Worm (Caenorhabditis elegans) whole organism, early embryonic: Measurements from ENCODE around the gene vps-52.

Experiments
- B0310.2 ChIP-seq: sonication (generic microtip); optimal IDR thresholded peaks from 2 replicates; lab custom pipeline; 2016; ENCODE audit warnings: mild to moderate bottlenecking, missing genetic modification characterization, missing compliant biosample characterization
- F13C5.2 ChIP-seq: sonication (generic microtip); optimal IDR thresholded peaks from 2 replicates; lab custom pipeline; 2017; ENCODE audit warnings: mild to moderate bottlenecking, missing genetic modification characterization, inconsistent platforms, missing compliant biosample characterization
- aly-1 ChIP-seq: sonication (generic microtip); optimal IDR thresholded peaks from 2 replicates; lab custom pipeline; 2016; ENCODE audit warnings: missing genetic modification characterization, missing compliant biosample characterization
- ama-1 ChIP-seq: fragments of 150-350 bp; optimal IDR thresholded peaks from 2 replicates; lab custom pipeline; 2014
- ceh-13 ChIP-seq: fragments of 200-800 bp; sonication (Bioruptor generic); optimal IDR thresholded peaks from 2 replicates; lab custom pipeline; 2018; ENCODE audit warnings: mild to moderate bottlenecking, missing genetic modification characterization, missing compliant biosample characterization
- ceh-36 ChIP-seq: sonication (generic microtip); optimal IDR thresholded peaks from 2 replicates; lab custom pipeline; 2016; ENCODE audit warnings: missing genetic modification characterization, inconsistent platforms, missing compliant biosample characterization
- ets-7 ChIP-seq: sonication (generic microtip); optimal IDR thresholded peaks from 2 replicates; lab custom pipeline; 2016; ENCODE audit warnings: missing genotype, missing genetic modification characterization, missing compliant biosample characterization
- flt-1 ChIP-seq: fragments of 200-800 bp; sonication (Bioruptor generic); IDR thresholded peaks from 2 replicates; pipeline ENCODE4 v1.3.6; 2022; ENCODE audit warnings: missing genetic modification characterization, missing compliant biosample characterization
- hmbx-1 ChIP-seq: sonication (generic microtip); optimal IDR thresholded peaks from 2 replicates; lab custom pipeline; 2016; ENCODE audit warnings: mild to moderate bottlenecking, missing genetic modification characterization, missing compliant biosample characterization
- hmg-4 ChIP-seq: fragments of 200-800 bp; sonication (Bioruptor generic); optimal IDR thresholded peaks from 2 replicates; lab custom pipeline; 2018; ENCODE audit warnings: mild to moderate bottlenecking, missing genetic modification characterization, missing compliant biosample characterization
- hnd-1 ChIP-seq: sonication (generic microtip); optimal IDR thresholded peaks from 2 replicates; lab custom pipeline; 2016; ENCODE audit warnings: missing genetic modification characterization, missing compliant biosample characterization
- pes-1 ChIP-seq: fragments of 200-800 bp; sonication (Bioruptor generic); IDR thresholded peaks from 2 replicates; pipeline ENCODE4 v1.3.6; 2022; ENCODE audit warnings: missing genetic modification reagents, missing genetic modification characterization, missing compliant biosample characterization
- scrt-1 ChIP-seq: fragments of 200-800 bp; sonication (Bioruptor generic); IDR thresholded peaks from 2 replicates; pipeline ENCODE4 v1.3.6; 2022; ENCODE audit warnings: missing genetic modification characterization, missing compliant biosample characterization
- sea-1 ChIP-seq: fragments of 200-800 bp; sonication (Bioruptor generic); conservative IDR thresholded peaks from 2 replicates; pipeline ENCODE4 v1.3.6; 2022; ENCODE audit warnings: missing genetic modification characterization, missing compliant biosample characterization
- tbx-11 ChIP-seq: fragments of 200-800 bp; sonication (Bioruptor generic); IDR thresholded peaks from 2 replicates; pipeline ENCODE4 v1.3.6; 2022; ENCODE audit warnings: missing genetic modification characterization, missing compliant biosample characterization
- tbx-37 ChIP-seq: fragments of 200-800 bp; sonication (Bioruptor generic); conservative IDR thresholded peaks from 2 replicates; pipeline ENCODE4 v1.3.6; 2022; ENCODE audit warnings: missing genetic modification reagents, missing genetic modification characterization, missing compliant biosample characterization
- tra-4 ChIP-seq: sonication (generic microtip); optimal IDR thresholded peaks from 2 replicates; lab custom pipeline; 2017; ENCODE audit warnings: missing genetic modification characterization, missing compliant biosample characterization

Gene vps-52

ce11 chrX:7558928-7559455 is 6.1 kb upstream of the vps-52 start, which contains the start of the genes PDB1.1 and F08C6.5:
Gene PDB1.1, minus strand, starts transcription at chrX:7559085.
Gene F08C6.5, plus strand, starts transcription at chrX:7559405.
- no peak for TF ChIP-seq hnd-1 (tag; lab: Kevin White, UChicago)

- TF ChIP-seq B0310.2 (tag; lab: Kevin White, UChicago), result no peak
These were observed 3.2 kb upstream of the vps-52 start for ce11 chrX:7561972-7562371.

ce11 chrX:7562625-7563024 is 2.5 kb upstream of the vps-52 start, which contains the start of gene sto-1:
Gene sto-1, plus strand, starts transcription at chrX:7562824.
- TF ChIP-seq hmg-4 (GFP tag; lab: Kevin White, UChicago) (peak; percentile 74), ets-7 (tag; lab: Kevin White, UChicago) (peak; percentile 41), B0310.2 (tag; lab: Kevin White, UChicago) (no peak), aly-1 (tag; lab: Kevin White, UChicago) (peak; percentile 73)

- TF ChIP-seq aly-1 (tag; lab: Kevin White, UChicago) (no peak), ceh-13 (GFP tag; lab: Kevin White, UChicago) (no peak), ets-7 (tag; lab: Kevin White, UChicago) (no peak), F13C5.2 (tag; lab: Kevin White, UChicago) (no peak), tbx-11 (GFP tag; lab: Robert Waterston, UW) (no peak), scrt-1 (GFP tag; lab: Robert Waterston, UW) (no peak), hnd-1 (tag; lab: Kevin White, UChicago) (no peak), sea-1 (no peak), tbx-37 (GFP tag; lab: Robert Waterston, UW) (no peak), hmbx-1 (tag; lab: Kevin White, UChicago) (no peak), ceh-36 (tag; lab: Kevin White, UChicago) (no peak), flt-1 (GFP tag; lab: Robert Waterston, UW) (no peak), hmg-4 (GFP tag; lab: Kevin White, UChicago) (no peak), pes-1 (GFP tag; lab: Robert Waterston, UW) (no peak), tra-4 (no peak), B0310.2 (tag; lab: Kevin White, UChicago) (no peak), ama-1 (lab: Kevin White, UChicago) (no peak)
These were observed 1.7 kb upstream of the vps-52 start for ce11 chrX:7563425-7563824.

- TF ChIP-seq flt-1 (GFP tag; lab: Robert Waterston, UW), result no peak
- no peak for TF ChIP-seq B0310.2 (tag; lab: Kevin White, UChicago)
- no peak for TF ChIP-seq ets-7 (tag; lab: Kevin White, UChicago)
- TF ChIP-seq tbx-37 (GFP tag; lab: Robert Waterston, UW), result no peak
- no peak for TF ChIP-seq ceh-36 (tag; lab: Kevin White, UChicago)
- no peak for TF ChIP-seq hmg-4 (GFP tag; lab: Kevin White, UChicago)
- TF ChIP-seq hmbx-1 (tag; lab: Kevin White, UChicago), result no peak
- TF ChIP-seq F13C5.2 (tag; lab: Kevin White, UChicago), result no peak
- no peak for TF ChIP-seq hnd-1 (tag; lab: Kevin White, UChicago)
- no peak for TF ChIP-seq aly-1 (tag; lab: Kevin White, UChicago)
- no peak for TF ChIP-seq ama-1 (lab: Kevin White, UChicago)
- TF ChIP-seq ceh-13 (GFP tag; lab: Kevin White, UChicago), result no peak
- TF ChIP-seq scrt-1 (GFP tag; lab: Robert Waterston, UW), result no peak
- no peak for TF ChIP-seq tbx-11 (GFP tag; lab: Robert Waterston, UW)
- TF ChIP-seq tra-4, result no peak
- TF ChIP-seq sea-1, result no peak
These were observed 3.7 kb downstream of the vps-52 start for ce11 chrX:7568684-7569289.

- TF ChIP-seq flt-1 (GFP tag; lab: Robert Waterston, UW) (no peak), tbx-37 (GFP tag; lab: Robert Waterston, UW) (peak; percentile 21; the same call in 1 of the 2 replicates)
These were observed 4.8 kb downstream of the vps-52 start, which contains the start of gene apy-1 for ce11 chrX:7569685-7570518. Gene apy-1, minus strand, starts transcription at chrX:7569722.

- TF ChIP-seq ets-7 (tag; lab: Kevin White, UChicago) (no peak), F13C5.2 (tag; lab: Kevin White, UChicago) (no peak), tra-4 (no peak), hmbx-1 (tag; lab: Kevin White, UChicago) (no peak), hnd-1 (tag; lab: Kevin White, UChicago) (no peak), ceh-13 (GFP tag; lab: Kevin White, UChicago) (no peak), pes-1 (GFP tag; lab: Robert Waterston, UW) (no peak), hmg-4 (GFP tag; lab: Kevin White, UChicago) (no peak), ama-1 (lab: Kevin White, UChicago) (no peak), flt-1 (GFP tag; lab: Robert Waterston, UW) (no peak), sea-1 (no peak), scrt-1 (GFP tag; lab: Robert Waterston, UW) (no peak), tbx-37 (GFP tag; lab: Robert Waterston, UW) (no peak)
These were observed 6.9 kb downstream of the vps-52 start, which contains the start of gene pcyt-1 for ce11 chrX:7572057-7572456. Gene pcyt-1, plus strand, starts transcription at chrX:7572357.
